Worm (Caenorhabditis elegans) whole organism, L4 larva: ENCODE data around the gene dlc-1.

Source experiments
- ceh-82 ChIP-seq: sonication (generic microtip); optimal IDR thresholded peaks from 2 replicates; lab custom pipeline; 2017; ENCODE audit warnings: missing biosample characterization, missing genetic modification characterization
- egl-27 ChIP-seq: sonication (generic microtip); optimal IDR thresholded peaks from 3 replicates; lab custom pipeline; 2017; ENCODE audit warnings: missing biosample characterization, missing genetic modification reagents, missing genetic modification characterization
- fkh-10 ChIP-seq: fragments of 150-350 bp; optimal IDR thresholded peaks from 2 replicates; lab custom pipeline; 2014; ENCODE audit warnings: missing biosample characterization, missing genetic modification reagents, missing genetic modification characterization
- hmg-1.1 ChIP-seq: fragments of 200-800 bp; sonication (Bioruptor generic); IDR thresholded peaks from 2 replicates; pipeline ENCODE4 v1.3.6; 2022; ENCODE audit warnings: missing genetic modification reagents, missing genetic modification characterization, missing compliant biosample characterization
- nhr-237 ChIP-seq: sonication (generic microtip); optimal IDR thresholded peaks from 2 replicates; lab custom pipeline; 2017; ENCODE audit warnings: missing biosample characterization, missing genetic modification characterization
- nhr-28 ChIP-seq: fragments of 150-350 bp; optimal IDR thresholded peaks from 2 replicates; lab custom pipeline; 2014; ENCODE audit warnings: missing biosample characterization, missing genetic modification characterization
- nhr-6 ChIP-seq: fragments of 150-350 bp; optimal IDR thresholded peaks from 2 replicates; lab custom pipeline; 2014; ENCODE audit warnings: missing biosample characterization, missing genetic modification characterization
- rbr-2 ChIP-seq: sonication (generic microtip); optimal IDR thresholded peaks from 2 replicates; lab custom pipeline; 2016; ENCODE audit warnings: missing genotype, missing genetic modification characterization, missing compliant biosample characterization
- tag-97 ChIP-seq: fragments of 200-800 bp; sonication (Bioruptor generic); IDR thresholded peaks from 2 replicates; pipeline ENCODE4 v1.3.6; 2022; ENCODE audit warnings: missing genetic modification characterization, missing compliant biosample characterization
- zfp-2 ChIP-seq: sonication (generic microtip); optimal IDR thresholded peaks from 2 replicates; lab custom pipeline; 2016; ENCODE audit warnings: mild to moderate bottlenecking, missing genetic modification characterization, missing compliant biosample characterization
- ztf-11 ChIP-seq: fragments of 150-350 bp; optimal IDR thresholded peaks from 2 replicates; lab custom pipeline; 2014; ENCODE audit warnings: missing biosample characterization, missing genetic modification characterization

- TF ChIP-seq zfp-2 (tag; lab: Kevin White, UChicago) (no peak), ztf-11 (tag; lab: Kevin White, UChicago) (no peak), nhr-28 (tag; lab: Kevin White, UChicago) (no peak), nhr-237 (tag; lab: Kevin White, UChicago) (no peak), ceh-82 (tag; lab: Kevin White, UChicago) (no peak), fkh-10 (GFP tag; lab: Kevin White, UChicago) (no peak), egl-27 (tag; lab: Kevin White, UChicago) (no peak), nhr-6 (tag; lab: Kevin White, UChicago) (no peak), rbr-2 (no peak), tag-97 (no peak), hmg-1.1 (no peak)
Observed at ce11 chrIII:6418254-6418653, 45.3 kb downstream of the dlc-1 start.
